Worm (Caenorhabditis elegans): ENCODE results near the gene otpl-6.
"Not testable (repeated sequence)": the region's sequence is repeated elsewhere in the genome, so short reads cannot be mapped to it uniquely, and the experiment has no call there.

otpl-6 gene

ce11 chrV:8533067-8533466 is 7.2 kb downstream of the otpl-6 start, which contains the start of the genes his-8 and his-7:
TSS of gene his-8 (minus strand) at chrV:8533086.
TSS of gene his-7 (plus strand) at chrV:8533379.
- TF ChIP-seq ceh-83 (GFP tag; optimal IDR thresholded peaks at IDR 0.05); lin-13 (tag; optimal IDR thresholded peaks at IDR 0.05); nhr-237 (tag; optimal IDR thresholded peaks at IDR 0.05): not testable (repeated sequence)

DNA sequence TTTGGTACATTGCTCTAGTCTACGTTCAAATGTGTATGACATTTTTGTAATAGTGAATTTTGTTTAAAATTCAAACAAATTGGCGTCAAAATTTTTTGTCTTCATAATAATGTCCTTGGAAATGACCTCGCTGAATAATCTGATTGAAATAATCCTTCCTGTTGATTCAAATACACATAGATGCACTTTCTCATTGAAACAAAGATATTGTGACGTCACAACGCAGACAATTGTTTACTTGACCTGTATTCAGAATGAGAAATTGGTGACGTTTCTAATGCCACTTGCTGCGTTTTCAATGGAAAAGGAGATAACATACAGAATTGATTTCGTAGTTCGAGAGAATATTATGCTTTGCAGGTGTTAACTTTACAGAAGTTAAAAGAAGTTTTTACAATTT is 8.0 kb downstream of the otpl-6 start:
- TF ChIP-seq lin-32 (GFP tag; optimal IDR thresholded peaks at IDR 0.05) (no peak), zip-8 (tag; optimal IDR thresholded peaks at IDR 0.05) (peak; percentile 70)

DNA sequence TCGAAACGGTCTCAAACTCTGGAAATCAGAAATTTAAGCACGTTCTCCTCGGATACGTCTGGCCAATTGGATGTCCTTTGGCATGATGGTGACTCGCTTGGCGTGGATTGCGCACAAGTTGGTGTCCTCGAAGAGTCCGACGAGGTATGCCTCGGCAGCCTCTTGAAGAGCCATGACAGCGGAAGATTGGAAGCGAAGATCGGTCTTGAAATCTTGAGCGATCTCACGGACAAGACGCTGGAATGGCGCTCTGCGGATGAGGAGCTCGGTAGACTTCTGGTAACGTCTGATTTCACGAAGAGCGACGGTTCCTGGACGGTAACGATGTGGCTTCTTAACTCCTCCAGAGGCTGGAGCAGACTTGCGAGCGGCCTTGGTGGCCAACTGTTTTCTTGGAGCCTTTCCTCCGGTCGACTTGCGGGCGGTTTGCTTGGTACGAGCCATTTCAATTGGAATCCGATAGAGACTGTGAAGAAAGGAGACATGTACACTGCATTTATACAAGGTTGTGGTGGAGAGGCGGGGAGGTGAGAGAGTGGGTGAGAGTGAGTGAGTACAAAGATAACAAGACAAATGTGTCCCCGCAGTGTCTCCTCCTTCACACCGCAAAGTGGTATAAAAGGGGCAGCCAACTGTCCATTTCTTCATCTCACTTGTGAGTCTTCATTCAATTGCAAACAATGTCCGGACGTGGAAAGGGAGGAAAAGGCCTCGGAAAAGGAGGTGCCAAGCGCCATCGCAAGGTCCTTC is 8.8 kb downstream of the otpl-6 start, which contains the start of the genes his-6 and his-5:
his-6 (minus strand) TSS at position 444 of the 750 bp plus-strand sequence.
his-5 (plus strand) TSS at position 681 of the 750 bp plus-strand sequence.
- peak; percentile 64 for TF ChIP-seq cnd-1 (tag; optimal IDR thresholded peaks at IDR 0.05)
- TF ChIP-seq mls-2 (tag; optimal IDR thresholded peaks at IDR 0.05): peak; percentile 13
- peak; percentile 1 for TF ChIP-seq pha-4 (tag; optimal IDR thresholded peaks at IDR 0.05)

DNA sequence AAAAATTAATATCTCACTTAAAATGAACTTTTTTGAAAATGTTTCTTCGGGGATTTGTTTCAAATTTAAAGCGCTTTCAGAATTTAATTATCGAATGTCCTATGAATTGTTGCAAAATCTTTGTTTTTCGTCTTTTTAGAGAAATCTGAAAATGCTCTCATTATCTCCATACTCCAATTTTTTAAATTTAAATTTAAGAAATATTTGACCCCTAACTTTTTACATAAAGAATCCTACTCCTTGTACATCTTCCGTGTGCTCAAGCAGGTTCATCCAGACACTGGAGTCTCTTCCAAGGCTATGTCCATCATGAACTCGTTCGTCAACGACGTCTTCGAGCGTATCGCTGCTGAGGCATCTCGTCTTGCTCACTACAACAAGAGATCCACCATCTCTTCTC is 10.3 kb downstream of the otpl-6 start, which contains the start of gene his-39:
his-39 (plus strand) TSS at position 301 of the 400 bp plus-strand sequence.
- TF ChIP-seq unc-39 (tag; optimal IDR thresholded peaks at IDR 0.05) (no peak), nhr-12 (tag; optimal IDR thresholded peaks at IDR 0.05) (no peak), ceh-43 (GFP tag; optimal IDR thresholded peaks at IDR 0.05) (no peak), nhr-76 (tag; optimal IDR thresholded peaks at IDR 0.05) (no peak), ham-2 (GFP tag; optimal IDR thresholded peaks at IDR 0.05) (no peak), lin-32 (GFP tag; optimal IDR thresholded peaks at IDR 0.05) (no peak), ceh-39 (tag; optimal IDR thresholded peaks at IDR 0.05) (no peak), nhr-2 (tag; optimal IDR thresholded peaks at IDR 0.05) (no peak), mep-1 (tag; optimal IDR thresholded peaks at IDR 0.05) (no peak), tbx-8 (GFP tag; optimal IDR thresholded peaks at IDR 0.05) (no peak), ceh-83 (GFP tag; optimal IDR thresholded peaks at IDR 0.05) (no peak), ztf-11 (tag; optimal IDR thresholded peaks at IDR 0.05) (no peak), bed-3 (GFP tag; optimal IDR thresholded peaks at IDR 0.05) (no peak), drap-1 (GFP tag; optimal IDR thresholded peaks at IDR 0.05) (no peak), M03D4.4 (tag; optimal IDR thresholded peaks at IDR 0.05) (no peak), mab-5 (tag; optimal IDR thresholded peaks at IDR 0.05) (no peak), pha-4 (tag; optimal IDR thresholded peaks at IDR 0.05) (no peak), nhr-28 (tag; optimal IDR thresholded peaks at IDR 0.05) (no peak), sem-2 (GFP tag; optimal IDR thresholded peaks at IDR 0.05) (no peak), lsy-2 (tag; optimal IDR thresholded peaks at IDR 0.05) (no peak)

DNA sequence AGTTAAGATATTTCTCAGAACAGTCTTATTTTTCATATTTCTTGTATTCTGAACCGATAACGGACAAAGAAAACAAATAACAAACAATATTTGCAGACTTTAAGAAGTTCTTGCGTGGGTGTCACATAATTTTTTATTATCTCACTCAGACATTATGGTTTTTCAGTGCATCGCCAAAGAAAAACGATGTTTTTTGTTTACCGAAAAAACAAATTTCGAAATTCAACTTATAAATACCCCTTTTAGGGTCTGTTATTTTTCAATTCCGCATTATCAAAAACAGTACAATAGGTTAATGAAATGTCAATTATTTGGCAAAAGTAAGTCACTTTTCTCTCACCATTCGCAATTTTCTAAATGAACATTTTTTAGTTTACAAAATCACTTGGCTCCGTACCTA is 11.2 kb downstream of the otpl-6 start, which contains the start of gene otpl-4:
otpl-4 (plus strand) TSS at position 301 of the 400 bp plus-strand sequence.
- TF ChIP-seq elt-3 (tag; optimal IDR thresholded peaks at IDR 0.05) (no peak), drap-1 (GFP tag; optimal IDR thresholded peaks at IDR 0.05) (no peak), snpc-4 (tag; optimal IDR thresholded peaks at IDR 0.05) (no peak), nhr-2 (tag; optimal IDR thresholded peaks at IDR 0.05) (no peak), ces-1 (GFP tag; optimal IDR thresholded peaks at IDR 0.05) (no peak), nhr-76 (tag; optimal IDR thresholded peaks at IDR 0.05) (no peak), nhr-12 (tag; optimal IDR thresholded peaks at IDR 0.05) (no peak), nhr-28 (tag; optimal IDR thresholded peaks at IDR 0.05) (no peak), ceh-83 (GFP tag; optimal IDR thresholded peaks at IDR 0.05) (no peak), pha-4 (tag; optimal IDR thresholded peaks at IDR 0.05) (no peak), bed-3 (GFP tag; optimal IDR thresholded peaks at IDR 0.05) (no peak), nhr-237 (tag; optimal IDR thresholded peaks at IDR 0.05) (no peak), flh-1 (GFP tag; optimal IDR thresholded peaks at IDR 0.05) (no peak), mls-2 (tag; optimal IDR thresholded peaks at IDR 0.05) (no peak), unc-120 (tag; optimal IDR thresholded peaks at IDR 0.05; ENCODE audit: poor library complexity, severe bottlenecking) (no peak), lin-32 (GFP tag; optimal IDR thresholded peaks at IDR 0.05) (no peak), zip-8 (tag; optimal IDR thresholded peaks at IDR 0.05) (no peak), tbx-8 (GFP tag; optimal IDR thresholded peaks at IDR 0.05) (no peak)

Data from whole organism, mixed stage, embryonic.